Worm (Caenorhabditis elegans) whole organism, L1 larva: ENCODE data around the gene pes-4.

Experiments used
- C04F5.9 ChIP-seq: sonication (generic microtip); optimal IDR thresholded peaks from 2 replicates; lab custom pipeline; 2016; ENCODE audit warnings: missing genetic modification characterization, missing compliant biosample characterization
- aly-2 ChIP-seq: fragments of 150-350 bp; optimal IDR thresholded peaks from 2 replicates; lab custom pipeline; 2014; ENCODE audit warnings: missing biosample characterization, missing genetic modification characterization
- ceh-63 ChIP-seq: fragments of 200-800 bp; sonication (Bioruptor generic); optimal IDR thresholded peaks from 2 replicates; lab custom pipeline; 2018; ENCODE audit warnings: mild to moderate bottlenecking, missing genetic modification characterization, missing compliant biosample characterization
- ceh-82 ChIP-seq, 3 experiments: fragments of 150-350 bp in 1 of 3; sonication (generic microtip) in 2 of 3; optimal IDR thresholded peaks; 2 replicates each; lab custom pipeline; 2014 to 2017; ENCODE audit warnings: missing biosample characterization in 3 of 3, missing genetic modification characterization in 3 of 3
- ceh-90 ChIP-seq: sonication (generic microtip); optimal IDR thresholded peaks from 2 replicates; lab custom pipeline; 2016; ENCODE audit warnings: missing genetic modification characterization, missing compliant biosample characterization
- dpl-1 ChIP-seq, 3 experiments: fragments of 150-350 bp in 2 of 3; sonication (generic microtip) in 1 of 3; optimal IDR thresholded peaks; 2 replicates each; lab custom pipeline; 2014 to 2017; ENCODE audit warnings: missing biosample characterization in 3 of 3, missing genetic modification characterization in 3 of 3, missing genetic modification reagents in 3 of 3
- dsc-1 ChIP-seq: sonication (generic microtip); optimal IDR thresholded peaks from 2 replicates; lab custom pipeline; 2016; ENCODE audit warnings: mild to moderate bottlenecking, missing genetic modification characterization, missing compliant biosample characterization
- efl-1 ChIP-seq, 4 experiments: fragments of 150-350 bp; optimal IDR thresholded peaks in 3 of 4; peaks in 1 of 4; 1 replicate in 1 of 4; 2 replicates in 3 of 4; lab custom pipeline; 2014; ENCODE audit warnings: missing biosample characterization in 2 of 4, missing genetic modification characterization in 2 of 4, missing genetic modification reagents in 2 of 4
- efl-3 ChIP-seq: fragments of 200-800 bp; sonication (Bioruptor generic); optimal IDR thresholded peaks from 2 replicates; lab custom pipeline; 2018; ENCODE audit warnings: mild to moderate bottlenecking, missing genetic modification characterization, missing compliant biosample characterization
- elt-2 ChIP-seq: sonication (generic microtip); optimal IDR thresholded peaks from 2 replicates; lab custom pipeline; 2016; ENCODE audit warnings: missing genetic modification characterization, mild to moderate bottlenecking, inconsistent platforms, missing compliant biosample characterization, missing genetic modification reagents
- elt-3 ChIP-seq, 6 experiments: fragments of 150-350 bp in 1 of 6; sonication (generic microtip); optimal IDR thresholded peaks; 2 replicates each; lab custom pipeline; 2017 to 2018; ENCODE audit warnings: missing biosample characterization in 6 of 6, missing genetic modification characterization in 6 of 6, inconsistent platforms in 1 of 6
- ets-5 ChIP-seq: fragments of 200-800 bp; sonication (Bioruptor generic); IDR thresholded peaks from 2 replicates; pipeline ENCODE4 v1.3.6; 2022; ENCODE audit warnings: missing genetic modification characterization, missing compliant biosample characterization
- fkh-10 ChIP-seq: sonication (generic microtip); optimal IDR thresholded peaks from 2 replicates; lab custom pipeline; 2017; ENCODE audit warnings: missing biosample characterization, missing genetic modification reagents, missing genetic modification characterization
- fkh-4 ChIP-seq: sonication (generic microtip); optimal IDR thresholded peaks from 2 replicates; lab custom pipeline; 2016; ENCODE audit warnings: missing compliant biosample characterization, missing genetic modification characterization, borderline replicate concordance
- fkh-8 ChIP-seq: sonication (generic microtip); optimal IDR thresholded peaks from 2 replicates; lab custom pipeline; 2016; ENCODE audit warnings: mild to moderate bottlenecking, missing genetic modification characterization, missing compliant biosample characterization
- hpl-2 ChIP-seq: fragments of 150-350 bp; optimal IDR thresholded peaks from 2 replicates; lab custom pipeline; 2014; ENCODE audit warnings: missing biosample characterization, missing genetic modification reagents, missing genetic modification characterization
- irx-1 ChIP-seq: sonication (generic microtip); optimal IDR thresholded peaks from 2 replicates; lab custom pipeline; 2016; ENCODE audit warnings: missing genetic modification characterization, missing compliant biosample characterization
- jun-1 ChIP-seq: fragments of 150-350 bp; optimal IDR thresholded peaks from 2 replicates; lab custom pipeline; 2014; ENCODE audit warnings: missing biosample characterization, missing genetic modification reagents, missing genetic modification characterization
- lin-13 ChIP-seq: fragments of 150-350 bp; optimal IDR thresholded peaks from 2 replicates; lab custom pipeline; 2014; ENCODE audit warnings: missing biosample characterization, missing genetic modification reagents, missing genetic modification characterization
- lin-14 ChIP-seq: fragments of 200-800 bp; sonication (Bioruptor generic); optimal IDR thresholded peaks from 2 replicates; lab custom pipeline; 2018; ENCODE audit warnings: mild to moderate bottlenecking, missing genetic modification characterization, moderate library complexity, missing compliant biosample characterization
- lin-35 ChIP-seq, 2 experiments: fragments of 150-350 bp; optimal IDR thresholded peaks; 2 replicates each; lab custom pipeline; 2014; ENCODE audit warnings: missing biosample characterization in 2 of 2, missing genetic modification characterization in 2 of 2, missing genetic modification reagents in 2 of 2
- lir-3 ChIP-seq: sonication (generic microtip); optimal IDR thresholded peaks from 2 replicates; lab custom pipeline; 2016; ENCODE audit warnings: mild to moderate bottlenecking, missing genetic modification characterization, moderate library complexity, missing compliant biosample characterization; ENCODE audit not compliant: poor library complexity
- lsy-2 ChIP-seq, 2 experiments: fragments of 150-350 bp; optimal IDR thresholded peaks; 2 replicates each; lab custom pipeline; 2014; ENCODE audit warnings: missing biosample characterization in 2 of 2, missing genetic modification characterization in 2 of 2
- mab-9 ChIP-seq: fragments of 200-800 bp; sonication (Bioruptor generic); IDR thresholded peaks from 2 replicates; pipeline ENCODE4 v1.3.6; 2022; ENCODE audit warnings: missing genetic modification reagents, missing genetic modification characterization, missing compliant biosample characterization
- mdl-1 ChIP-seq, 2 experiments: fragments of 150-350 bp; optimal IDR thresholded peaks; 2 replicates each; lab custom pipeline; 2014 to 2017; ENCODE audit warnings: missing biosample characterization in 2 of 2, missing genetic modification characterization in 2 of 2, inconsistent platforms in 1 of 2
- mef-2 ChIP-seq: fragments of 150-350 bp; optimal IDR thresholded peaks from 2 replicates; lab custom pipeline; 2014; ENCODE audit warnings: missing biosample characterization, missing genetic modification characterization
- nhr-12 ChIP-seq: sonication (generic microtip); optimal IDR thresholded peaks from 2 replicates; lab custom pipeline; 2017; ENCODE audit warnings: missing biosample characterization, missing genetic modification characterization
- nhr-20 ChIP-seq: sonication (generic microtip); optimal IDR thresholded peaks from 2 replicates; lab custom pipeline; 2016; ENCODE audit warnings: mild to moderate bottlenecking, missing genetic modification characterization, missing compliant biosample characterization
- nhr-237 ChIP-seq: fragments of 150-350 bp; optimal IDR thresholded peaks from 2 replicates; lab custom pipeline; 2014; ENCODE audit warnings: missing biosample characterization, missing genetic modification characterization
- nhr-71 ChIP-seq: sonication (generic microtip); optimal IDR thresholded peaks from 2 replicates; lab custom pipeline; 2016; ENCODE audit warnings: mild to moderate bottlenecking, missing genetic modification characterization, moderate library complexity, missing compliant biosample characterization
- nhr-76 ChIP-seq: sonication (generic microtip); optimal IDR thresholded peaks from 2 replicates; lab custom pipeline; 2017; ENCODE audit warnings: missing biosample characterization, missing genetic modification characterization
- nhr-77 ChIP-seq: fragments of 150-350 bp; optimal IDR thresholded peaks from 2 replicates; lab custom pipeline; 2014; ENCODE audit warnings: missing biosample characterization, missing genetic modification characterization
- nhr-90 ChIP-seq: sonication (generic microtip); optimal IDR thresholded peaks from 2 replicates; lab custom pipeline; 2016; ENCODE audit warnings: mild to moderate bottlenecking, missing genetic modification characterization, missing compliant biosample characterization; ENCODE audit not compliant: poor library complexity
- pax-3 ChIP-seq: fragments of 200-800 bp; sonication (Bioruptor generic); optimal IDR thresholded peaks from 2 replicates; lab custom pipeline; 2018; ENCODE audit warnings: mild to moderate bottlenecking, missing genetic modification characterization, moderate library complexity, missing compliant biosample characterization
- pqm-1 ChIP-seq: sonication (generic microtip); optimal IDR thresholded peaks from 3 replicates; lab custom pipeline; 2017; ENCODE audit warnings: missing biosample characterization, missing genetic modification characterization
- rnt-1 ChIP-seq: sonication (generic microtip); optimal IDR thresholded peaks from 2 replicates; lab custom pipeline; 2016; ENCODE audit warnings: mild to moderate bottlenecking, missing genetic modification characterization, moderate library complexity, missing compliant biosample characterization
- snpc-4 ChIP-seq: fragments of 150-350 bp; optimal IDR thresholded peaks from 2 replicates; lab custom pipeline; 2014; ENCODE audit warnings: missing biosample characterization, missing genetic modification characterization
- tlp-1 ChIP-seq: fragments of 150-350 bp; optimal IDR thresholded peaks from 2 replicates; lab custom pipeline; 2014; ENCODE audit warnings: missing biosample characterization, missing genetic modification characterization
- unc-130 ChIP-seq: fragments of 150-350 bp; optimal IDR thresholded peaks from 2 replicates; lab custom pipeline; 2017; ENCODE audit warnings: missing biosample characterization, missing genetic modification characterization, inconsistent platforms
- unc-30 ChIP-seq: sonication (generic microtip); optimal IDR thresholded peaks from 2 replicates; lab custom pipeline; 2017; ENCODE audit warnings: missing biosample characterization, missing genetic modification characterization
- unc-98 ChIP-seq: fragments of 200-800 bp; sonication (Bioruptor generic); IDR thresholded peaks from 2 replicates; pipeline ENCODE4 v1.3.6; 2022; ENCODE audit warnings: missing genetic modification characterization, missing compliant biosample characterization
- vab-15 ChIP-seq: sonication (generic microtip); optimal IDR thresholded peaks from 2 replicates; lab custom pipeline; 2017; ENCODE audit warnings: missing genotype, mild to moderate bottlenecking, missing genetic modification characterization, missing compliant biosample characterization
- zip-4 ChIP-seq: fragments of 200-800 bp; sonication (Bioruptor generic); optimal IDR thresholded peaks from 2 replicates; lab custom pipeline; 2018; ENCODE audit warnings: mild to moderate bottlenecking, missing genetic modification characterization, moderate library complexity, missing compliant biosample characterization
- ztf-4 ChIP-seq: fragments of 150-350 bp; optimal IDR thresholded peaks from 2 replicates; lab custom pipeline; 2014; ENCODE audit warnings: missing biosample characterization, missing genetic modification characterization

pes-4 gene

ce11 chrIII:1230174-1230573 is at the start of gene pes-4:
pes-4 (minus strand) TSS chrIII:1230274.
- no peak for TF ChIP-seq fkh-4 (tag; lab: Kevin White, UChicago)
- TF ChIP-seq nhr-12 (tag; lab: Kevin White, UChicago) = no peak
- TF ChIP-seq ceh-90 = no peak
- no peak for TF ChIP-seq mab-9 (GFP tag; lab: Robert Waterston, UW)
- no peak for TF ChIP-seq nhr-77
- TF ChIP-seq ceh-63 (GFP tag; lab: Kevin White, UChicago) = no peak
- no peak for TF ChIP-seq unc-98 (GFP tag; lab: Robert Waterston, UW)
- TF ChIP-seq jun-1 (tag; lab: Kevin White, UChicago) = no peak
- no peak for TF ChIP-seq efl-1 (optimal IDR thresholded peaks at IDR 0.05; lab: Kevin White, UChicago)
- no peak for TF ChIP-seq efl-1 (GFP tag; optimal IDR thresholded peaks at IDR 0.05 in 1 of 2; lab: Kevin White, UChicago)
- no peak for TF ChIP-seq dsc-1
- TF ChIP-seq ztf-4 (tag; lab: Kevin White, UChicago) = no peak
- TF ChIP-seq rnt-1 (tag; lab: Kevin White, UChicago) = no peak
- TF ChIP-seq nhr-237 (tag; lab: Kevin White, UChicago) = no peak
- no peak for TF ChIP-seq aly-2 (tag; lab: Kevin White, UChicago)
- TF ChIP-seq pax-3 (tag; lab: Kevin White, UChicago) = no peak

ce11 chrIII:1279197-1279596 is 49.1 kb upstream of the pes-4 start:
- no peak for TF ChIP-seq efl-1 (optimal IDR thresholded peaks at IDR 0.05; lab: Kevin White, UChicago)
- peak in 1 of 2 experiments; percentile 81 for TF ChIP-seq efl-1 (GFP tag; optimal IDR thresholded peaks at IDR 0.05 in 1 of 2; lab: Kevin White, UChicago)
- no peak for TF ChIP-seq lir-3 (tag; lab: Kevin White, UChicago)
- TF ChIP-seq efl-3 = no peak
- TF ChIP-seq fkh-8 (tag; lab: Kevin White, UChicago) = no peak
- peak in 1 of 2 experiments; percentile 38 for TF ChIP-seq lin-35 (GFP tag; optimal IDR thresholded peaks at IDR 0.05; lab: Kevin White, UChicago)
- TF ChIP-seq nhr-20 (tag; lab: Kevin White, UChicago) = peak; percentile 37
- no peak for TF ChIP-seq dpl-1 (GFP tag; optimal IDR thresholded peaks at IDR 0.05; lab: Kevin White, UChicago)
- no peak for TF ChIP-seq nhr-76 (tag; lab: Kevin White, UChicago)
- peak; percentile 25 for TF ChIP-seq pax-3 (tag; lab: Kevin White, UChicago)
- no peak for TF ChIP-seq mef-2 (tag; lab: Kevin White, UChicago)
- TF ChIP-seq nhr-71 (tag; lab: Kevin White, UChicago) = peak; percentile 42
- TF ChIP-seq lsy-2 (tag; optimal IDR thresholded peaks at IDR 0.05; lab: Kevin White, UChicago) = peak in 1 of 2 experiments; percentile 29
- TF ChIP-seq jun-1 (tag; lab: Kevin White, UChicago) = peak; percentile 51
- TF ChIP-seq lin-13 (GFP tag; lab: Kevin White, UChicago) = no peak
- no peak for TF ChIP-seq irx-1 (tag; lab: Kevin White, UChicago)
- no peak for TF ChIP-seq lin-14 (GFP tag; lab: Kevin White, UChicago)
- peak; percentile 95 for TF ChIP-seq pqm-1 (tag; lab: Kevin White, UChicago)
- no peak for TF ChIP-seq unc-30 (tag; lab: Kevin White, UChicago)
- TF ChIP-seq rnt-1 (tag; lab: Kevin White, UChicago) = no peak
- peak; percentile 98 for TF ChIP-seq elt-2 (tag; lab: Kevin White, UChicago)
- TF ChIP-seq hpl-2 (GFP tag; lab: Kevin White, UChicago) = peak; percentile 53
- TF ChIP-seq unc-130 = no peak
- peak; percentile 55 for TF ChIP-seq zip-4 (GFP tag; lab: Kevin White, UChicago)
- peak in 1 of 2 experiments; percentile 27 for TF ChIP-seq mdl-1 (tag; optimal IDR thresholded peaks at IDR 0.05; lab: Kevin White, UChicago)
- no peak for TF ChIP-seq snpc-4 (tag; lab: Kevin White, UChicago)
- no peak for TF ChIP-seq vab-15
- no peak for TF ChIP-seq tlp-1 (tag; lab: Kevin White, UChicago)
- TF ChIP-seq ets-5 (GFP tag; lab: Robert Waterston, UW) = no peak
- TF ChIP-seq fkh-10 (GFP tag; lab: Kevin White, UChicago) = no peak
- TF ChIP-seq elt-3 (tag; optimal IDR thresholded peaks at IDR 0.05; lab: Kevin White, UChicago) = peak in 1 of 6 experiments; percentile 43
- no peak for TF ChIP-seq C04F5.9 (tag; lab: Kevin White, UChicago)
- TF ChIP-seq nhr-90 = peak; percentile 3
- no peak for TF ChIP-seq ceh-82 (tag; optimal IDR thresholded peaks at IDR 0.05; lab: Kevin White, UChicago)
- TF ChIP-seq, all 84 proteins: peak for 14
